Fruit fly (Drosophila melanogaster) whole organism, embryonic: Measurements from ENCODE around the gene CG1092.

Source experiments
- B-H1 ChIP-seq: fragments of 200-800 bp; sonication (Bioruptor generic); IDR thresholded peaks from 3 replicates; pipeline ENCODE4 v1.3.6; 2022; ENCODE audit warnings: missing biosample characterization, missing genetic modification characterization
- C15 ChIP-seq: fragments of 200-800 bp; sonication (Bioruptor generic); IDR thresholded peaks from 3 replicates; pipeline ENCODE4 v1.3.6; 2022; ENCODE audit warnings: missing biosample characterization, missing genetic modification characterization
- CG10366 ChIP-seq: fragments of 200-800 bp; sonication (Bioruptor generic); IDR thresholded peaks from 2 replicates; pipeline ENCODE4 v1.3.6; 2022; ENCODE audit warnings: missing biosample characterization, missing genetic modification characterization
- CG12155 ChIP-seq: fragments of 200-800 bp; sonication (Bioruptor generic); optimal IDR thresholded peaks from 3 replicates; lab custom pipeline; 2016; ENCODE audit warnings: missing biosample characterization, missing genetic modification characterization
- CG13424 ChIP-seq: fragments of 200-800 bp; sonication (Bioruptor generic); optimal IDR thresholded peaks from 2 replicates; lab custom pipeline; 2019; ENCODE audit warnings: missing biosample characterization, mild to moderate bottlenecking, missing genetic modification characterization, moderate library complexity
- CG17328 ChIP-seq: fragments of 200-800 bp; sonication (Bioruptor generic); IDR thresholded peaks from 2 replicates; pipeline ENCODE4 v1.3.6; 2022; ENCODE audit warnings: missing biosample characterization, missing genetic modification characterization
- CG17829 ChIP-seq: fragments of 200-800 bp; optimal IDR thresholded peaks from 2 replicates; lab custom pipeline; 2019; ENCODE audit warnings: missing biosample characterization, mild to moderate bottlenecking, missing genetic modification characterization, moderate library complexity
- CG18476 ChIP-seq: fragments of 200-800 bp; sonication (Bioruptor generic); optimal IDR thresholded peaks from 2 replicates; lab custom pipeline; 2016; ENCODE audit warnings: missing biosample characterization, mild to moderate bottlenecking, missing genetic modification characterization
- CG2712 ChIP-seq: fragments of 200-800 bp; optimal IDR thresholded peaks from 3 replicates; lab custom pipeline; 2019; ENCODE audit warnings: missing biosample characterization, mild to moderate bottlenecking, missing genetic modification characterization, moderate library complexity
- CG31441 ChIP-seq: fragments of 200-800 bp; sonication (Bioruptor generic); IDR thresholded peaks from 2 replicates; pipeline ENCODE4 v1.3.6; 2022; ENCODE audit warnings: missing biosample characterization, missing genetic modification characterization
- CG3407 ChIP-seq: fragments of 200-800 bp; sonication (Bioruptor generic); optimal IDR thresholded peaks from 2 replicates; lab custom pipeline; 2018; ENCODE audit warnings: missing biosample characterization, mild to moderate bottlenecking, missing genetic modification characterization
- CG34224 ChIP-seq: fragments of 200-800 bp; sonication (Bioruptor generic); IDR thresholded peaks from 3 replicates; pipeline ENCODE4 v1.3.6; 2022; ENCODE audit warnings: missing biosample characterization, missing genetic modification characterization; ENCODE audit not compliant: partially characterized antibody
- CG4360 ChIP-seq: fragments of 200-800 bp; sonication (Bioruptor generic); IDR thresholded peaks from 2 replicates; pipeline ENCODE4 v1.3.6; 2022; ENCODE audit warnings: missing biosample characterization, missing genetic modification characterization
- CG5180 ChIP-seq: fragments of 200-800 bp; sonication (Bioruptor generic); optimal IDR thresholded peaks from 3 replicates; lab custom pipeline; 2017; ENCODE audit warnings: missing biosample characterization, missing genetic modification characterization, mild to moderate bottlenecking, moderate library complexity, missing genetic modification reagents
- CG6254 ChIP-seq: fragments of 200-800 bp; sonication (Bioruptor generic); optimal IDR thresholded peaks from 3 replicates; lab custom pipeline; 2017; ENCODE audit warnings: mild to moderate bottlenecking, missing biosample characterization, missing genetic modification reagents, missing genetic modification characterization
- CG6689 ChIP-seq: fragments of 200-800 bp; sonication (Bioruptor generic); IDR thresholded peaks from 2 replicates; pipeline ENCODE4 v1.3.6; 2022; ENCODE audit warnings: missing biosample characterization, missing genetic modification characterization
- CG6813 ChIP-seq: fragments of 200-800 bp; sonication (Bioruptor generic); optimal IDR thresholded peaks from 2 replicates; lab custom pipeline; 2017; ENCODE audit warnings: missing biosample characterization, missing genetic modification characterization, mild to moderate bottlenecking, moderate library complexity, missing genetic modification reagents
- CG7786 ChIP-seq: fragments of 200-800 bp; sonication (Bioruptor generic); optimal IDR thresholded peaks from 2 replicates; lab custom pipeline; 2016; ENCODE audit warnings: missing biosample characterization, missing genetic modification characterization
- CG7839 ChIP-seq: fragments of 200-800 bp; sonication (Bioruptor generic); optimal IDR thresholded peaks from 3 replicates; lab custom pipeline; 2018; ENCODE audit warnings: missing biosample characterization, mild to moderate bottlenecking, missing genetic modification characterization, moderate library complexity
- Elba2 ChIP-seq: fragments of 200-800 bp; sonication (Bioruptor generic); optimal IDR thresholded peaks from 3 replicates; lab custom pipeline; 2016; ENCODE audit warnings: missing biosample characterization, missing genetic modification characterization
- Fer3 ChIP-seq: fragments of 200-800 bp; sonication (Bioruptor generic); optimal IDR thresholded peaks from 2 replicates; lab custom pipeline; 2018; ENCODE audit warnings: missing biosample characterization, mild to moderate bottlenecking, missing genetic modification characterization, moderate library complexity
- MESR4 ChIP-seq: fragments of 200-800 bp; sonication (Bioruptor generic); optimal IDR thresholded peaks from 2 replicates; lab custom pipeline; 2018; ENCODE audit warnings: missing biosample characterization, mild to moderate bottlenecking, missing genetic modification characterization, moderate library complexity
- Mrtf ChIP-seq: fragments of 200-800 bp; sonication (Bioruptor generic); IDR thresholded peaks from 3 replicates; pipeline ENCODE4 v1.3.6; 2022; ENCODE audit warnings: missing biosample characterization, missing genetic modification characterization
- NC2β ChIP-seq: fragments of 200-800 bp; sonication (Bioruptor generic); optimal IDR thresholded peaks from 2 replicates; lab custom pipeline; 2016; ENCODE audit warnings: missing biosample characterization, missing genetic modification characterization
- Nf-YB ChIP-seq: fragments of 200-800 bp; sonication (Bioruptor generic); optimal IDR thresholded peaks from 3 replicates; lab custom pipeline; 2019; ENCODE audit warnings: missing biosample characterization, mild to moderate bottlenecking, missing genetic modification characterization, moderate library complexity
- Opbp ChIP-seq: fragments of 200-800 bp; sonication (Bioruptor generic); IDR thresholded peaks from 3 replicates; pipeline ENCODE4 v1.3.6; 2022; ENCODE audit warnings: missing biosample characterization, missing genetic modification characterization; ENCODE audit not compliant: partially characterized antibody
- Pdp1 ChIP-seq, 2 experiments: fragments of 200-800 bp; sonication (Bioruptor generic); optimal IDR thresholded peaks; 3 replicates each; lab custom pipeline; 2016; ENCODE audit warnings: missing biosample characterization in 2 of 2, missing genetic modification characterization in 2 of 2, mild to moderate bottlenecking in 1 of 2, moderate library complexity in 1 of 2
- Taf1 ChIP-seq: fragments of 200-800 bp; sonication (Bioruptor generic); IDR thresholded peaks from 2 replicates; pipeline ENCODE4 v1.3.6; 2022; ENCODE audit warnings: missing biosample characterization, missing genetic modification characterization
- Xrp1 ChIP-seq: fragments of 200-800 bp; sonication (Bioruptor generic); IDR thresholded peaks from 2 replicates; pipeline ENCODE4 v1.3.6; 2022; ENCODE audit warnings: missing biosample characterization, missing genetic modification characterization
- abd-A ChIP-seq: fragments of 200-800 bp; sonication (Bioruptor generic); optimal IDR thresholded peaks from 3 replicates; lab custom pipeline; 2019; ENCODE audit warnings: missing biosample characterization, mild to moderate bottlenecking, missing genetic modification characterization, moderate library complexity
- aop ChIP-seq: fragments of 200-800 bp; sonication (Bioruptor generic); IDR thresholded peaks from 2 replicates; pipeline ENCODE4 v1.3.6; 2022; ENCODE audit warnings: missing biosample characterization, missing genetic modification characterization
- az2 ChIP-seq: fragments of 200-800 bp; sonication (Bioruptor generic); optimal IDR thresholded peaks from 3 replicates; lab custom pipeline; 2016; ENCODE audit warnings: missing biosample characterization, missing genetic modification characterization
- bsh ChIP-seq, 2 experiments: fragments of 200-800 bp; sonication (Bioruptor generic); optimal IDR thresholded peaks; 2 replicates each; lab custom pipeline; 2017 to 2018; ENCODE audit warnings: mild to moderate bottlenecking in 2 of 2, missing biosample characterization in 2 of 2, missing genetic modification characterization in 2 of 2, moderate library complexity in 1 of 2
- caup ChIP-seq: fragments of 200-800 bp; sonication (Bioruptor generic); optimal IDR thresholded peaks from 3 replicates; lab custom pipeline; 2017; ENCODE audit warnings: missing biosample characterization, mild to moderate bottlenecking, missing genetic modification characterization, moderate library complexity; ENCODE audit not compliant: severe bottlenecking
- chif ChIP-seq, 2 experiments: fragments of 200-800 bp; sonication (Bioruptor generic); optimal IDR thresholded peaks; 3 replicates each; lab custom pipeline; 2016; ENCODE audit warnings: missing biosample characterization in 2 of 2, missing genetic modification characterization in 2 of 2
- ci ChIP-seq: fragments of 200-800 bp; sonication (Bioruptor generic); IDR thresholded peaks from 3 replicates; pipeline ENCODE4 v1.3.6; 2022; ENCODE audit warnings: missing biosample characterization, missing genetic modification characterization
- dmrt11E ChIP-seq: fragments of 200-800 bp; sonication (Bioruptor generic); optimal IDR thresholded peaks from 3 replicates; lab custom pipeline; 2018; ENCODE audit warnings: missing biosample characterization, mild to moderate bottlenecking, missing genetic modification characterization, moderate library complexity
- dysf ChIP-seq: fragments of 200-800 bp; sonication (Bioruptor generic); IDR thresholded peaks from 3 replicates; pipeline ENCODE4 v1.3.6; 2022; ENCODE audit warnings: missing biosample characterization, missing genetic modification characterization
- fd3F ChIP-seq: fragments of 200-800 bp; sonication (Bioruptor generic); optimal IDR thresholded peaks from 2 replicates; lab custom pipeline; 2018; ENCODE audit warnings: missing biosample characterization, mild to moderate bottlenecking, missing genetic modification characterization, moderate library complexity
- fd64A ChIP-seq: fragments of 200-800 bp; sonication (Bioruptor generic); optimal IDR thresholded peaks from 3 replicates; lab custom pipeline; 2018; ENCODE audit warnings: missing biosample characterization, mild to moderate bottlenecking, missing genetic modification characterization
- nerfin-1 ChIP-seq: fragments of 200-800 bp; sonication (Bioruptor generic); optimal IDR thresholded peaks from 3 replicates; lab custom pipeline; 2019; ENCODE audit warnings: missing biosample characterization, mild to moderate bottlenecking, missing genetic modification characterization, moderate library complexity
- org-1 ChIP-seq: fragments of 200-800 bp; sonication (Bioruptor generic); optimal IDR thresholded peaks from 2 replicates; lab custom pipeline; 2017; ENCODE audit warnings: missing biosample characterization, missing genetic modification characterization
- pfk ChIP-seq: fragments of 200-800 bp; sonication (Bioruptor generic); optimal IDR thresholded peaks from 2 replicates; lab custom pipeline; 2018; ENCODE audit warnings: missing biosample characterization, mild to moderate bottlenecking, missing genetic modification characterization, moderate library complexity
- pzg ChIP-seq: fragments of 200-800 bp; sonication (Bioruptor generic); optimal IDR thresholded peaks from 3 replicates; lab custom pipeline; 2018; ENCODE audit warnings: missing biosample characterization, mild to moderate bottlenecking, missing genetic modification characterization, moderate library complexity
- sim ChIP-seq: fragments of 200-800 bp; sonication (Bioruptor generic); IDR thresholded peaks from 2 replicates; pipeline ENCODE4 v1.3.6; 2022; ENCODE audit warnings: missing biosample characterization, missing genetic modification characterization
- sug ChIP-seq: fragments of 200-800 bp; optimal IDR thresholded peaks from 2 replicates; lab custom pipeline; 2019; ENCODE audit warnings: missing biosample characterization, mild to moderate bottlenecking, missing genetic modification characterization, moderate library complexity
- twi ChIP-seq: fragments of 200-800 bp; optimal IDR thresholded peaks from 2 replicates; lab custom pipeline; 2019; ENCODE audit warnings: missing biosample characterization, mild to moderate bottlenecking, missing genetic modification characterization, moderate library complexity
- zfh2 ChIP-seq: fragments of 200-800 bp; sonication (Bioruptor generic); optimal IDR thresholded peaks from 2 replicates; lab custom pipeline; 2016; ENCODE audit warnings: missing biosample characterization, missing genetic modification characterization

Gene CG1092

DNA sequence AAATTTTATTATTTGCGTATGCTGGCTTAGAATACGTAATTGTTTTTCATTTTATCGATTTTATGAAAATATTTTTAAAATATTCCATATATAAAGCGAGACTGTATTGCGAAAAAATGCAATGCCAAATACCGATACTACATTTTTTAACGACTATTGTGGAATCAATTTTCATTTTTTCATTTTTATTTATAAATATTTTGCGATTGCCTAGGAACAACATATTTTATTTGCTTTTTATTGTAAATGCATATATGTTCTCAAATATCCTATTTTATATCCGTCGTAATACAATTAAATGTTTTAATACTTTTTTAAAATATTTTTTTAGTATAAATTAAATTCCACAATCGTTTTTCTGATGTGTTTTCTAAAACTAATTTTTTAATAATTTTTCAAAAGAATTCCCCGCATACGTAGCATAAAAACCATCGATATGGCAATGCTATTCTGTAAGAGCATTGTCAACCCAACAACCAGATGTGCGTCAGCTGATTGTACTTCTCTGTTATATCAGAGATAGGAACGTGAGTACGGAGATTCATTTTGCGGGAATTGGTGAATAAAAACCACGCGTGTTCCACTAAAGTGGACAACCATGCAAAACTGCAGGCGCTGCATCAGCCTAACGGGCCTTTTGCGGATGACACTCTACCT lies 44.6 kb downstream of the CG1092 start, which contains the start of gene Suv3 (continued):
- TF ChIP-seq Mrtf (GFP tag; lab: Robert Waterston, UW) (no peak), sim (no peak), CG6813 (GFP tag; lab: Kevin White, UChicago) (no peak), CG4360 (GFP tag; lab: Robert Waterston, UW) (no peak), nerfin-1 (tag; lab: Kevin White, UChicago) (no peak), Taf1 (GFP tag; lab: Robert Waterston, UW) (no peak), aop (GFP tag; lab: Robert Waterston, UW) (no peak), Xrp1 (GFP tag; lab: Robert Waterston, UW) (peak; percentile 41), az2 (peak; percentile 26), ci (GFP tag; lab: Robert Waterston, UW) (0 out of 3 replicates have a peak, but pooled peaks have one; percentile 38), fd3F (GFP tag; lab: Kevin White, UChicago) (peak; percentile 25), CG13424 (tag; lab: Kevin White, UChicago) (peak; percentile 59), MESR4 (peak; percentile 61), CG18476 (GFP tag; lab: Kevin White, UChicago) (no peak), CG6254 (GFP tag; lab: Kevin White, UChicago) (no peak), abd-A (no peak), CG12155 (GFP tag; lab: Kevin White, UChicago) (no peak), CG17328 (GFP tag; lab: Robert Waterston, UW) (peak; percentile 15; the same call in 1 of the 2 replicates), Nf-YB (GFP tag; lab: Kevin White, UChicago) (peak; percentile 8), bsh (GFP tag; optimal IDR thresholded peaks at IDR 0.05; lab: Kevin White, UChicago) (peak in 1 of 2 experiments; percentile 32), CG6689 (GFP tag; lab: Robert Waterston, UW) (0 out of 2 replicates have a peak, but pooled peaks have one; percentile 28), pzg (peak; percentile 46), zfh2 (peak; percentile 10), chif (GFP tag; optimal IDR thresholded peaks at IDR 0.05; lab: Kevin White, UChicago) (no peak), dysf (GFP tag; lab: Robert Waterston, UW) (peak; percentile 41; the same call in 1 of the 3 replicates), CG31441 (GFP tag; lab: Robert Waterston, UW) (peak; percentile 62; the same call in 1 of the 2 replicates), Pdp1 (GFP tag; optimal IDR thresholded peaks at IDR 0.05; lab: Kevin White, UChicago) (peak in 1 of 2 experiments; percentile 98), CG2712 (peak; percentile 60), CG5180 (no peak), sug (tag; lab: Kevin White, UChicago) (peak; percentile 55), fd64A (GFP tag; lab: Kevin White, UChicago) (no peak), Opbp (GFP tag; lab: Robert Waterston, UW) (0 out of 3 replicates have a peak, but pooled peaks have one; percentile 37), Fer3 (tag; lab: Kevin White, UChicago) (peak; percentile 61), Elba2 (GFP tag; lab: Kevin White, UChicago) (no peak), NC2β (GFP tag; lab: Kevin White, UChicago) (no peak), CG10366 (0 out of 2 replicates have a peak, but pooled peaks have one; percentile 27), caup (GFP tag; lab: Kevin White, UChicago) (peak; percentile 7), B-H1 (GFP tag; lab: Robert Waterston, UW) (0 out of 3 replicates have a peak, but pooled peaks have one; percentile 19), dmrt11E (tag; lab: Kevin White, UChicago) (peak; percentile 45), pfk (peak; percentile 17), CG7839 (peak; percentile 56), C15 (GFP tag; lab: Robert Waterston, UW) (no peak), CG17829 (tag; lab: Kevin White, UChicago) (peak; percentile 38), CG34224 (GFP tag; lab: Robert Waterston, UW) (peak; percentile 38; the same call in 2 of the 3 replicates), CG3407 (GFP tag; lab: Kevin White, UChicago) (no peak), CG7786 (GFP tag; lab: Kevin White, UChicago) (no peak), twi (tag; lab: Kevin White, UChicago) (peak; percentile 64), org-1 (no peak)
